Fruit fly (Drosophila melanogaster) whole organism, prepupa: ENCODE measurements around the gene grim.

Experiments
- CG10631 ChIP-seq: fragments of 200-800 bp; sonication (Bioruptor generic); optimal IDR thresholded peaks from 2 replicates; lab custom pipeline; 2016; ENCODE audit warnings: missing biosample characterization, missing genetic modification characterization
- CG10669 ChIP-seq: fragments of 200-800 bp; sonication (Bioruptor generic); optimal IDR thresholded peaks from 3 replicates; lab custom pipeline; 2018; ENCODE audit warnings: missing biosample characterization, mild to moderate bottlenecking, missing genetic modification characterization, moderate library complexity
- CG11294 ChIP-seq: fragments of 200-800 bp; sonication (Bioruptor generic); IDR thresholded peaks from 2 replicates; pipeline ENCODE4 v1.3.6; 2022; ENCODE audit warnings: missing biosample characterization, missing genetic modification characterization
- CG11902 ChIP-seq: fragments of 200-800 bp; sonication (Bioruptor generic); optimal IDR thresholded peaks from 3 replicates; lab custom pipeline; 2016; ENCODE audit warnings: missing biosample characterization, missing genetic modification characterization
- CG16779 ChIP-seq: fragments of 200-800 bp; sonication (Bioruptor generic); optimal IDR thresholded peaks from 3 replicates; lab custom pipeline; 2017; ENCODE audit warnings: missing biosample characterization, mild to moderate bottlenecking, missing genetic modification characterization
- CG3032 ChIP-seq: fragments of 200-800 bp; optimal IDR thresholded peaks from 2 replicates; lab custom pipeline; 2019; ENCODE audit warnings: missing biosample characterization, mild to moderate bottlenecking, missing genetic modification characterization, moderate library complexity
- CG31627 ChIP-seq: fragments of 200-800 bp; sonication (Bioruptor generic); optimal IDR thresholded peaks from 3 replicates; lab custom pipeline; 2016; ENCODE audit warnings: missing biosample characterization, missing genetic modification characterization
- CG34406 ChIP-seq: fragments of 200-800 bp; sonication (Bioruptor generic); optimal IDR thresholded peaks from 3 replicates; lab custom pipeline; 2016; ENCODE audit warnings: missing biosample characterization, missing genetic modification characterization
- CG3919 ChIP-seq: fragments of 200-800 bp; sonication (Bioruptor generic); optimal IDR thresholded peaks from 3 replicates; lab custom pipeline; 2016; ENCODE audit warnings: missing biosample characterization, missing genetic modification characterization
- CG4318 ChIP-seq: fragments of 200-800 bp; sonication (Bioruptor generic); optimal IDR thresholded peaks from 3 replicates; lab custom pipeline; 2017; ENCODE audit warnings: missing biosample characterization, mild to moderate bottlenecking, missing genetic modification characterization
- CG6163 ChIP-seq: fragments of 200-800 bp; sonication (Bioruptor generic); IDR thresholded peaks from 3 replicates; pipeline ENCODE4 v1.3.6; 2022; ENCODE audit warnings: missing biosample characterization, missing genetic modification characterization
- CG6792 ChIP-seq: fragments of 200-800 bp; sonication (Bioruptor generic); optimal IDR thresholded peaks from 3 replicates; lab custom pipeline; 2016; ENCODE audit warnings: missing biosample characterization, missing genetic modification characterization
- CG7368 ChIP-seq: fragments of 200-800 bp; sonication (Bioruptor generic); optimal IDR thresholded peaks from 3 replicates; lab custom pipeline; 2016; ENCODE audit warnings: missing biosample characterization, missing genetic modification characterization
- CG8119 ChIP-seq: fragments of 200-800 bp; sonication (Bioruptor generic); IDR thresholded peaks from 3 replicates; pipeline ENCODE4 v1.3.6; 2022; ENCODE audit warnings: missing biosample characterization, missing genetic modification characterization
- CG8319 ChIP-seq: fragments of 200-800 bp; sonication (Bioruptor generic); optimal IDR thresholded peaks from 3 replicates; lab custom pipeline; 2016; ENCODE audit warnings: missing biosample characterization, missing genetic modification characterization
- CG8632 ChIP-seq: fragments of 200-800 bp; sonication (Bioruptor generic); optimal IDR thresholded peaks from 3 replicates; lab custom pipeline; 2016; ENCODE audit warnings: missing biosample characterization, missing genetic modification characterization
- Eip78C ChIP-seq: fragments of 200-800 bp; sonication (Bioruptor generic); peaks from one replicate; lab custom pipeline; 2016; ENCODE audit warnings: missing biosample characterization, missing genetic modification characterization
- Ets21C ChIP-seq: fragments of 200-800 bp; sonication (Bioruptor generic); optimal IDR thresholded peaks from 3 replicates; lab custom pipeline; 2016; ENCODE audit warnings: missing biosample characterization, missing genetic modification characterization
- Hr39 ChIP-seq: fragments of 200-800 bp; sonication (Bioruptor generic); optimal IDR thresholded peaks from 2 replicates; lab custom pipeline; 2016; ENCODE audit warnings: missing biosample characterization, missing genetic modification characterization
- Met ChIP-seq: fragments of 200-800 bp; sonication (Bioruptor generic); optimal IDR thresholded peaks from 3 replicates; lab custom pipeline; 2016; ENCODE audit warnings: missing biosample characterization, missing genetic modification characterization
- OdsH ChIP-seq: fragments of 200-800 bp; sonication (Bioruptor generic); optimal IDR thresholded peaks from 3 replicates; lab custom pipeline; 2016; ENCODE audit warnings: missing biosample characterization, missing genetic modification characterization
- Smox ChIP-seq: fragments of 200-800 bp; sonication (Bioruptor generic); optimal IDR thresholded peaks from 3 replicates; lab custom pipeline; 2016; ENCODE audit warnings: missing biosample characterization, missing genetic modification characterization
- Sox102F ChIP-seq: fragments of 200-800 bp; sonication (Bioruptor generic); optimal IDR thresholded peaks from 2 replicates; lab custom pipeline; 2016; ENCODE audit warnings: missing biosample characterization, mild to moderate bottlenecking, missing genetic modification characterization
- Sox15 ChIP-seq: fragments of 200-800 bp; sonication (Bioruptor generic); optimal IDR thresholded peaks from 3 replicates; lab custom pipeline; 2016; ENCODE audit warnings: missing biosample characterization, missing genetic modification characterization
- achi ChIP-seq: fragments of 200-800 bp; sonication (Bioruptor generic); optimal IDR thresholded peaks from 3 replicates; lab custom pipeline; 2016; ENCODE audit warnings: missing biosample characterization, missing genetic modification characterization
- acj6 ChIP-seq: fragments of 200-800 bp; sonication (Bioruptor generic); optimal IDR thresholded peaks from 3 replicates; lab custom pipeline; 2016; ENCODE audit warnings: missing biosample characterization, missing genetic modification characterization
- cyc ChIP-seq: fragments of 200-800 bp; sonication (Bioruptor generic); optimal IDR thresholded peaks from 3 replicates; lab custom pipeline; 2016; ENCODE audit warnings: missing biosample characterization, missing genetic modification characterization
- dsx ChIP-seq: fragments of 200-800 bp; optimal IDR thresholded peaks from 3 replicates; lab custom pipeline; 2019; ENCODE audit warnings: missing biosample characterization, mild to moderate bottlenecking, missing genetic modification characterization, moderate library complexity; ENCODE audit not compliant: poor library complexity, severe bottlenecking
- esn ChIP-seq: fragments of 200-800 bp; sonication (Bioruptor generic); optimal IDR thresholded peaks from 2 replicates; lab custom pipeline; 2016; ENCODE audit warnings: missing biosample characterization, mild to moderate bottlenecking, missing genetic modification characterization, moderate library complexity
- fd59A ChIP-seq: fragments of 200-800 bp; sonication (Bioruptor generic); optimal IDR thresholded peaks from 2 replicates; lab custom pipeline; 2017; ENCODE audit warnings: missing biosample characterization, mild to moderate bottlenecking, missing genetic modification characterization, missing genetic modification reagents
- fd85E ChIP-seq: fragments of 200-800 bp; sonication (Bioruptor generic); optimal IDR thresholded peaks from 3 replicates; lab custom pipeline; 2016; ENCODE audit warnings: missing biosample characterization, missing genetic modification characterization
- fkh ChIP-seq: fragments of 200-800 bp; sonication (Bioruptor generic); optimal IDR thresholded peaks from 3 replicates; lab custom pipeline; 2017; ENCODE audit warnings: missing biosample characterization, mild to moderate bottlenecking, missing genetic modification characterization, moderate library complexity
- lz ChIP-seq: fragments of 200-800 bp; sonication (Bioruptor generic); optimal IDR thresholded peaks from 3 replicates; lab custom pipeline; 2016; ENCODE audit warnings: missing biosample characterization, missing genetic modification characterization
- net ChIP-seq: fragments of 200-800 bp; sonication (Bioruptor generic); optimal IDR thresholded peaks from 3 replicates; lab custom pipeline; 2016; ENCODE audit warnings: missing biosample characterization, missing genetic modification characterization
- spab ChIP-seq: fragments of 200-800 bp; sonication (Bioruptor generic); optimal IDR thresholded peaks from 2 replicates; lab custom pipeline; 2017; ENCODE audit warnings: missing biosample characterization, mild to moderate bottlenecking, missing genetic modification characterization, missing genetic modification reagents
- ss ChIP-seq, 2 experiments: fragments of 200-800 bp; sonication (Bioruptor generic); optimal IDR thresholded peaks; 2 replicates in 1 of 2; 3 replicates in 1 of 2; lab custom pipeline; 2017 to 2018; ENCODE audit warnings: mild to moderate bottlenecking in 2 of 2, missing biosample characterization in 2 of 2, missing genetic modification characterization in 2 of 2, moderate library complexity in 1 of 2
- svp ChIP-seq: fragments of 200-800 bp; sonication (Bioruptor generic); peaks from one replicate; lab custom pipeline; 2016; ENCODE audit warnings: missing biosample characterization, missing genetic modification characterization
- topi ChIP-seq: fragments of 200-800 bp; sonication (Bioruptor generic); optimal IDR thresholded peaks from 3 replicates; lab custom pipeline; 2016; ENCODE audit warnings: missing biosample characterization, missing genetic modification characterization

Gene grim

DNA sequence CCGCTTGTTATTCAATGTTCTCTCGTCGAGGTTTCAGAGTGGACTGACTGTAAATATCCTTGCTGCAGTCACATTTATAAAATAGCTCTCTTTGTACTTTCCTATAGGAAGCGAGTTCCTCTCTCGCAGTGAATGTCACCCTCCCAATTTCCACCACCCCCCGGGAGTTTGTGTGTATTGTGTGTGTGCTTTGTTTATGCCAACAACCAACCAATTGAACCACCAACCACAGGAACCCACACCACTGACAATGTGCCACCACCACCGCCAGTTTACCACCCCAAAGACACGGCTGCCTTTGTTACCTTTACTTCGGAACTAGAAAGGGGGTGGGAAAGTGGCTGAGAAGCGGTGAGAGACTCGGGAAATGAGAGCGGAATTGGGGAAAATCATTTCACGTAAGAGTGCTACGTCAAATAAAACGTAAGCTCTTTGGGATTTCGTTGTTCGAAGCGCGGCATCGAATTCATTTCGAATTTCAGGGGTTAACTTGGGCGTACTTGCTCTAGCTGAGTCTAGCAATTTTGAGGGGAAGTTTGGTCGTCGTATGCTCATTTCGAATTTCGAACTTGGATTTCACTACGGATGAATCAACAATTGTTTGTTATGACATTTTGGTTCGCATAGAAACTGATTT lies at the start of gene grim:
grim (minus strand) TSS at position 51 of the 637 bp plus-strand sequence.
- TF ChIP-seq esn (GFP tag; lab: Kevin White, UChicago), result no peak
- TF ChIP-seq CG8319 (GFP tag; lab: Kevin White, UChicago), result no peak
- TF ChIP-seq CG10669 (GFP tag; lab: Kevin White, UChicago), result no peak
- TF ChIP-seq svp (GFP tag; lab: Kevin White, UChicago), result peak; percentile 62
- no peak for TF ChIP-seq cyc
- no peak for TF ChIP-seq Hr39
- TF ChIP-seq CG3032 (tag; lab: Kevin White, UChicago), result no peak

DNA sequence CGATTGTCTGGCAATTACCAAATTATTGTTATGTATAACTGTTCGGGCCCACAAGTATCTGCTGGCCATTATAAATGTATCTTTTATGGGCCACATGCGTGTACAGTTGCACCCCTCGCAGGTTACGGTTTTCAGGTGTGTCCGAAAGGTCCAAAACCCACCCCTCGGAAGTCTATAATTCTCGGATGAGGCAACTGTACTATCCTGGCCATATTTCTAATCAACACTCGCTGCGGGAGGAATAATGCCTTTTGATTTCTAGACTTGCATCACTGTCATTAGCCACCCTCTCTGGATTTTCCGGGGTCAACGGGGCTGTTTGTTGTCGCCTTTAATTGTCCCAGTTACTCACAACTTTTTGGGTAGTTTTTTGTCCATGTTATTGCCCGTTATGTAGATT lies 46.3 kb upstream of the grim start:
- no peak for TF ChIP-seq OdsH
- no peak for TF ChIP-seq CG6163 (GFP tag; lab: Robert Waterston, UW)
- TF ChIP-seq cyc, result no peak
- no peak for TF ChIP-seq Eip78C (GFP tag; lab: Kevin White, UChicago)
- no peak for TF ChIP-seq CG34406 (GFP tag; lab: Kevin White, UChicago)
- no peak for TF ChIP-seq ss (GFP tag; optimal IDR thresholded peaks at IDR 0.05; lab: Kevin White, UChicago)
- no peak for TF ChIP-seq topi (GFP tag; lab: Kevin White, UChicago)
- TF ChIP-seq Ets21C (GFP tag; lab: Kevin White, UChicago), result no peak
- TF ChIP-seq net, result no peak
- TF ChIP-seq fd59A (GFP tag; lab: Kevin White, UChicago), result no peak
- TF ChIP-seq esn (GFP tag; lab: Kevin White, UChicago), result no peak
- TF ChIP-seq CG4318 (GFP tag; lab: Kevin White, UChicago), result no peak
- no peak for TF ChIP-seq CG10669 (GFP tag; lab: Kevin White, UChicago)
- TF ChIP-seq CG8119 (GFP tag; lab: Robert Waterston, UW), result no peak
- no peak for TF ChIP-seq svp (GFP tag; lab: Kevin White, UChicago)
- TF ChIP-seq fd85E (GFP tag; lab: Kevin White, UChicago), result no peak
- no peak for TF ChIP-seq Sox15 (GFP tag; lab: Kevin White, UChicago)
- TF ChIP-seq CG11294, result no peak
- no peak for TF ChIP-seq fkh (GFP tag; lab: Kevin White, UChicago)
- TF ChIP-seq dsx (GFP tag; lab: Kevin White, UChicago), result no peak

DNA sequence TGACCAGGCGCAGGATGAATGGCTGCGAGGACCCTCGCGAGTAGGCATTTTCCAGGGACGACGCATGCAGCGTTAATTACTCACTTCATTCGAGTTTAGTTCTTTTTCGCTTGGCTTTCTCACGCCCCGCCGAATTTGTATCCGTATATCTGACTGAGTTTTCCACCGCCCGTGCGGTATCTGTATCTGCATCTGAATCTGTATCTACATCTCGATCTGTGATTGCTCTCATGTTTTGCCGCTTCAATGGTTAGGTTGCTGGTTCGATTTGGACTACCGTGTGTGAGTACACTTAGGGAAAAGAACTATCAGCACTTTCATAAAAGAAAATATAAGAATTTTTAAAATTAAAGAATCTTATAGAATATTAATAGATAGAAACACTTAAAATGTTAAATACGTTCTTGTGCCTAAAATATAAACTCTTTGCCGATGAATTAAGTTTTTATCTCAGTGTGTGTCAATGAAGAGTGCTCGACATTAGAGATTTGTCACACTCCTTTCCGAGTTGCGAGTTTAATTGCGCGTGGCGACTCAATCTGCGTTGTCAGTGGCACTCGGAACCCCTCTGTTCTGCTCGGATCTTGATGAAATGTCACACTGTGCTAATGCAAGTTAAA lies 45.0 kb upstream of the grim start:
- TF ChIP-seq CG3919 (GFP tag; lab: Kevin White, UChicago) (no peak), CG11902 (GFP tag; lab: Kevin White, UChicago) (no peak), CG6792 (GFP tag; lab: Kevin White, UChicago) (no peak), CG8632 (GFP tag; lab: Kevin White, UChicago) (no peak), spab (GFP tag; lab: Kevin White, UChicago) (no peak), fkh (GFP tag; lab: Kevin White, UChicago) (no peak)

DNA sequence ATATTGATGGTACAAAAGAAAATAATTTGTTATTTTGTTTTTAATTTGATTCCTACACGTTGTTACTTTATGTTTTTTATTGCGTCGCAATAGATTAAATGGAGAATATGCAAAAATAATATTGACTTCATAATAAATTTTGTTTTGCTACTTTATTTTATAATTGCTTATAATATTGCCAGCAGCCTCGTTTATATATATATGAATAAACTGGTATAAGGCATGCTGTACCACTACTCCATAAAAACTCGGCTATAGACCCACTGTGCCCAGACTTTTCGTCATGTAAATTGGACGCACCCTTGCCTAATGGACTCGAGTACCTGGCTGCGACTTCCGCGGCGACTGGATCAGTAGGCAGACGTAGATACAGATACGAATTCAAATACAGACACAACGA lies 44.4 kb upstream of the grim start:
- peak; percentile 52 for TF ChIP-seq Met (GFP tag; lab: Kevin White, UChicago)
- TF ChIP-seq CG10631, result peak; percentile 24
- TF ChIP-seq CG7368 (GFP tag; lab: Kevin White, UChicago), result no peak
- peak; percentile 11 for TF ChIP-seq OdsH
- TF ChIP-seq CG31627 (GFP tag; lab: Kevin White, UChicago), result peak; percentile 40
- no peak for TF ChIP-seq CG16779
- TF ChIP-seq achi (GFP tag; lab: Kevin White, UChicago), result peak; percentile 19
- TF ChIP-seq fkh (GFP tag; lab: Kevin White, UChicago), result no peak
- peak; percentile 1 for TF ChIP-seq acj6 (GFP tag; lab: Kevin White, UChicago)
- TF ChIP-seq ss (GFP tag; optimal IDR thresholded peaks at IDR 0.05; lab: Kevin White, UChicago), result no peak
- peak; percentile 42 for TF ChIP-seq Smox (GFP tag; lab: Kevin White, UChicago)
- peak; percentile 52 for TF ChIP-seq esn (GFP tag; lab: Kevin White, UChicago)
- TF ChIP-seq Hr39, result peak; percentile 41
- peak; percentile 0 for TF ChIP-seq CG8632 (GFP tag; lab: Kevin White, UChicago)
- peak; percentile 10 for TF ChIP-seq lz (GFP tag; lab: Kevin White, UChicago)
- TF ChIP-seq topi (GFP tag; lab: Kevin White, UChicago), result peak; percentile 43
- peak; percentile 36 for TF ChIP-seq Sox102F
- no peak for TF ChIP-seq CG6792 (GFP tag; lab: Kevin White, UChicago)
- TF ChIP-seq Eip78C (GFP tag; lab: Kevin White, UChicago), result peak; percentile 75
- TF ChIP-seq svp (GFP tag; lab: Kevin White, UChicago), result peak; percentile 76
